Worm (Caenorhabditis elegans) whole organism, L1 larva: ENCODE measurements around the gene ubc-8.

Source experiments
- C16A3.4 ChIP-seq: fragments of 150-350 bp; optimal IDR thresholded peaks from 2 replicates; lab custom pipeline; 2014; ENCODE audit warnings: missing biosample characterization, missing genetic modification characterization
- C34B4.2 ChIP-seq: sonication (generic microtip); optimal IDR thresholded peaks from 2 replicates; lab custom pipeline; 2017; ENCODE audit warnings: mild to moderate bottlenecking, missing genetic modification characterization, missing compliant biosample characterization
- F16B12.6 ChIP-seq: fragments of 150-350 bp; optimal IDR thresholded peaks from 2 replicates; lab custom pipeline; 2014; ENCODE audit warnings: missing biosample characterization, missing genetic modification characterization
- Y116A8C.19 ChIP-seq: sonication (generic microtip); optimal IDR thresholded peaks from 2 replicates; lab custom pipeline; 2016; ENCODE audit warnings: missing compliant biosample characterization, missing genetic modification characterization, borderline replicate concordance
- ama-1 ChIP-seq: fragments of 150-350 bp; optimal IDR thresholded peaks from 2 replicates; lab custom pipeline; 2014
- blmp-1 ChIP-seq: fragments of 150-350 bp; optimal IDR thresholded peaks from 2 replicates; lab custom pipeline; 2014; ENCODE audit warnings: missing biosample characterization, missing genetic modification characterization
- ceh-63 ChIP-seq: fragments of 200-800 bp; sonication (Bioruptor generic); optimal IDR thresholded peaks from 2 replicates; lab custom pipeline; 2018; ENCODE audit warnings: mild to moderate bottlenecking, missing genetic modification characterization, missing compliant biosample characterization
- ceh-8 ChIP-seq: fragments of 200-800 bp; sonication (Bioruptor generic); optimal IDR thresholded peaks from 2 replicates; lab custom pipeline; 2018; ENCODE audit warnings: mild to moderate bottlenecking, missing genetic modification characterization, moderate library complexity, missing compliant biosample characterization
- ceh-82 ChIP-seq, 3 experiments: fragments of 150-350 bp in 1 of 3; sonication (generic microtip) in 2 of 3; optimal IDR thresholded peaks; 2 replicates each; lab custom pipeline; 2014 to 2017; ENCODE audit warnings: missing biosample characterization in 3 of 3, missing genetic modification characterization in 3 of 3
- ceh-88 ChIP-seq: fragments of 200-800 bp; sonication (Bioruptor generic); IDR thresholded peaks from 2 replicates; pipeline ENCODE4 v1.3.6; 2022; ENCODE audit warnings: missing genetic modification characterization, missing compliant biosample characterization
- ceh-90 ChIP-seq: sonication (generic microtip); optimal IDR thresholded peaks from 2 replicates; lab custom pipeline; 2016; ENCODE audit warnings: missing genetic modification characterization, missing compliant biosample characterization
- dpl-1 ChIP-seq, 3 experiments: fragments of 150-350 bp in 2 of 3; sonication (generic microtip) in 1 of 3; optimal IDR thresholded peaks; 2 replicates each; lab custom pipeline; 2014 to 2017; ENCODE audit warnings: missing biosample characterization in 3 of 3, missing genetic modification characterization in 3 of 3, missing genetic modification reagents in 3 of 3
- dsc-1 ChIP-seq: sonication (generic microtip); optimal IDR thresholded peaks from 2 replicates; lab custom pipeline; 2016; ENCODE audit warnings: mild to moderate bottlenecking, missing genetic modification characterization, missing compliant biosample characterization
- efl-1 ChIP-seq, 4 experiments: fragments of 150-350 bp; optimal IDR thresholded peaks in 3 of 4; peaks in 1 of 4; 1 replicate in 1 of 4; 2 replicates in 3 of 4; lab custom pipeline; 2014; ENCODE audit warnings: missing biosample characterization in 2 of 4, missing genetic modification characterization in 2 of 4, missing genetic modification reagents in 2 of 4
- elt-2 ChIP-seq: sonication (generic microtip); optimal IDR thresholded peaks from 2 replicates; lab custom pipeline; 2016; ENCODE audit warnings: missing genetic modification characterization, mild to moderate bottlenecking, inconsistent platforms, missing compliant biosample characterization, missing genetic modification reagents
- fkh-8 ChIP-seq: sonication (generic microtip); optimal IDR thresholded peaks from 2 replicates; lab custom pipeline; 2016; ENCODE audit warnings: mild to moderate bottlenecking, missing genetic modification characterization, missing compliant biosample characterization
- hlh-4 ChIP-seq: sonication (generic microtip); optimal IDR thresholded peaks from 2 replicates; lab custom pipeline; 2016; ENCODE audit warnings: mild to moderate bottlenecking, missing genetic modification characterization, missing compliant biosample characterization
- irx-1 ChIP-seq: sonication (generic microtip); optimal IDR thresholded peaks from 2 replicates; lab custom pipeline; 2016; ENCODE audit warnings: missing genetic modification characterization, missing compliant biosample characterization
- isw-1 ChIP-seq: fragments of 200-800 bp; sonication (Bioruptor generic); IDR thresholded peaks from 2 replicates; pipeline ENCODE4 v1.3.6; 2022; ENCODE audit warnings: missing genetic modification characterization, missing compliant biosample characterization
- jun-1 ChIP-seq: fragments of 150-350 bp; optimal IDR thresholded peaks from 2 replicates; lab custom pipeline; 2014; ENCODE audit warnings: missing biosample characterization, missing genetic modification reagents, missing genetic modification characterization
- lin-13 ChIP-seq: fragments of 150-350 bp; optimal IDR thresholded peaks from 2 replicates; lab custom pipeline; 2014; ENCODE audit warnings: missing biosample characterization, missing genetic modification reagents, missing genetic modification characterization
- lin-35 ChIP-seq, 2 experiments: fragments of 150-350 bp; optimal IDR thresholded peaks; 2 replicates each; lab custom pipeline; 2014; ENCODE audit warnings: missing biosample characterization in 2 of 2, missing genetic modification characterization in 2 of 2, missing genetic modification reagents in 2 of 2
- lin-39 ChIP-seq: fragments of 150-350 bp; optimal IDR thresholded peaks from 2 replicates; lab custom pipeline; 2014; ENCODE audit warnings: missing biosample characterization, missing genetic modification reagents, missing genetic modification characterization
- lir-3 ChIP-seq: sonication (generic microtip); optimal IDR thresholded peaks from 2 replicates; lab custom pipeline; 2016; ENCODE audit warnings: mild to moderate bottlenecking, missing genetic modification characterization, moderate library complexity, missing compliant biosample characterization; ENCODE audit not compliant: poor library complexity
- lsy-2 ChIP-seq, 2 experiments: fragments of 150-350 bp; optimal IDR thresholded peaks; 2 replicates each; lab custom pipeline; 2014; ENCODE audit warnings: missing biosample characterization in 2 of 2, missing genetic modification characterization in 2 of 2
- mdl-1 ChIP-seq, 2 experiments: fragments of 150-350 bp; optimal IDR thresholded peaks; 2 replicates each; lab custom pipeline; 2014 to 2017; ENCODE audit warnings: missing biosample characterization in 2 of 2, missing genetic modification characterization in 2 of 2, inconsistent platforms in 1 of 2
- mep-1 ChIP-seq: fragments of 150-350 bp; optimal IDR thresholded peaks from 2 replicates; lab custom pipeline; 2014; ENCODE audit warnings: missing biosample characterization, missing genetic modification characterization
- nhr-19 ChIP-seq: fragments of 200-800 bp; sonication (Bioruptor generic); conservative IDR thresholded peaks from 2 replicates; pipeline ENCODE4 v1.3.6; 2022; ENCODE audit warnings: missing genetic modification characterization, missing compliant biosample characterization
- nhr-47 ChIP-seq: sonication (generic microtip); optimal IDR thresholded peaks from 2 replicates; lab custom pipeline; 2016; ENCODE audit warnings: mild to moderate bottlenecking, missing genetic modification characterization, moderate library complexity, missing compliant biosample characterization
- nhr-71 ChIP-seq: sonication (generic microtip); optimal IDR thresholded peaks from 2 replicates; lab custom pipeline; 2016; ENCODE audit warnings: mild to moderate bottlenecking, missing genetic modification characterization, moderate library complexity, missing compliant biosample characterization
- nhr-84 ChIP-seq: sonication (generic microtip); optimal IDR thresholded peaks from 2 replicates; lab custom pipeline; 2017; ENCODE audit warnings: missing biosample characterization, missing genetic modification characterization
- nhr-85 ChIP-seq: sonication (generic microtip); peaks from one replicate; lab custom pipeline; 2016; ENCODE audit warnings: missing genetic modification characterization, inconsistent platforms, missing compliant biosample characterization
- nhr-90 ChIP-seq: sonication (generic microtip); optimal IDR thresholded peaks from 2 replicates; lab custom pipeline; 2016; ENCODE audit warnings: mild to moderate bottlenecking, missing genetic modification characterization, missing compliant biosample characterization; ENCODE audit not compliant: poor library complexity
- skn-1 ChIP-seq: fragments of 150-350 bp; optimal IDR thresholded peaks from 2 replicates; lab custom pipeline; 2014; ENCODE audit warnings: missing biosample characterization, missing genetic modification characterization
- snu-23 ChIP-seq: sonication (generic microtip); optimal IDR thresholded peaks from 2 replicates; lab custom pipeline; 2016; ENCODE audit warnings: missing genetic modification characterization, missing compliant biosample characterization
- tbx-2 ChIP-seq: sonication (generic microtip); optimal IDR thresholded peaks from 2 replicates; lab custom pipeline; 2016; ENCODE audit warnings: missing genetic modification characterization, missing compliant biosample characterization
- unc-130 ChIP-seq: fragments of 150-350 bp; optimal IDR thresholded peaks from 2 replicates; lab custom pipeline; 2017; ENCODE audit warnings: missing biosample characterization, missing genetic modification characterization, inconsistent platforms
- unc-30 ChIP-seq: sonication (generic microtip); optimal IDR thresholded peaks from 2 replicates; lab custom pipeline; 2017; ENCODE audit warnings: missing biosample characterization, missing genetic modification characterization
- unc-98 ChIP-seq: fragments of 200-800 bp; sonication (Bioruptor generic); IDR thresholded peaks from 2 replicates; pipeline ENCODE4 v1.3.6; 2022; ENCODE audit warnings: missing genetic modification characterization, missing compliant biosample characterization
- vab-15 ChIP-seq: sonication (generic microtip); optimal IDR thresholded peaks from 2 replicates; lab custom pipeline; 2017; ENCODE audit warnings: missing genotype, mild to moderate bottlenecking, missing genetic modification characterization, missing compliant biosample characterization
- xbp-1 ChIP-seq: sonication (generic microtip); optimal IDR thresholded peaks from 2 replicates; lab custom pipeline; 2016; ENCODE audit warnings: missing genetic modification characterization, missing compliant biosample characterization
- zag-1 ChIP-seq: fragments of 150-350 bp; optimal IDR thresholded peaks from 2 replicates; lab custom pipeline; 2014; ENCODE audit warnings: missing biosample characterization, missing genetic modification characterization
- ztf-4 ChIP-seq: fragments of 150-350 bp; optimal IDR thresholded peaks from 2 replicates; lab custom pipeline; 2014; ENCODE audit warnings: missing biosample characterization, missing genetic modification characterization

The ubc-8 gene

ce11 chrIV:2703927-2704401 lies 3.1 kb downstream of the ubc-8 start, which contains the start of gene Y94H6A.5:
Y94H6A.5 (minus strand) TSS chrIV:2703977.
- peak; percentile 51 to 72 for TF ChIP-seq lin-35 (GFP tag; optimal IDR thresholded peaks at IDR 0.05; lab: Kevin White, UChicago)
- peak; percentile 57 for TF ChIP-seq snu-23 (GFP tag; lab: Kevin White, UChicago)
- TF ChIP-seq C16A3.4 (tag; lab: Kevin White, UChicago) = peak; percentile 36
- peak; percentile 43 for TF ChIP-seq ztf-4 (tag; lab: Kevin White, UChicago)
- TF ChIP-seq ceh-63 (GFP tag; lab: Kevin White, UChicago) = no peak
- peak; percentile 42; the same call in 1 of the 2 replicates for TF ChIP-seq isw-1 (GFP tag; lab: Robert Waterston, UW)
- TF ChIP-seq ceh-90 (tag; lab: Kevin White, UChicago) = no peak
- peak; percentile 56 for TF ChIP-seq nhr-47 (tag; lab: Kevin White, UChicago)
- peak; percentile 31 to 65 (median 37) for TF ChIP-seq dpl-1 (GFP tag; optimal IDR thresholded peaks at IDR 0.05; lab: Kevin White, UChicago)
- peak; percentile 56 for TF ChIP-seq mep-1
- peak; percentile 0 for TF ChIP-seq irx-1 (tag; lab: Kevin White, UChicago)
- TF ChIP-seq dsc-1 (tag; lab: Kevin White, UChicago) = peak; percentile 13
- no peak for TF ChIP-seq lir-3 (tag; lab: Kevin White, UChicago)
- TF ChIP-seq tbx-2 (tag; lab: Kevin White, UChicago) = peak; percentile 45
- peak; percentile 45 for TF ChIP-seq ama-1 (lab: Kevin White, UChicago)
- TF ChIP-seq nhr-84 (tag; lab: Kevin White, UChicago) = no peak
- TF ChIP-seq efl-1 (optimal IDR thresholded peaks at IDR 0.05; lab: Kevin White, UChicago) = peak; percentile 59
- peak; percentile 64 to 93 for TF ChIP-seq efl-1 (GFP tag; optimal IDR thresholded peaks at IDR 0.05 in 1 of 2; lab: Kevin White, UChicago)
- TF ChIP-seq nhr-19 (GFP tag; lab: Robert Waterston, UW) = 0 out of 2 replicates have a peak, but pooled peaks have one; percentile 6
- TF ChIP-seq fkh-8 (tag; lab: Kevin White, UChicago) = peak; percentile 55
- peak; percentile 19 for TF ChIP-seq nhr-85 (tag; lab: Kevin White, UChicago)
- peak in 1 of 2 experiments; percentile 43 for TF ChIP-seq mdl-1 (tag; optimal IDR thresholded peaks at IDR 0.05; lab: Kevin White, UChicago)
- TF ChIP-seq xbp-1 (tag; lab: Kevin White, UChicago) = peak; percentile 33
- TF ChIP-seq lin-13 (GFP tag; lab: Kevin White, UChicago) = peak; percentile 40
- TF ChIP-seq jun-1 (tag; lab: Kevin White, UChicago) = no peak
- peak; percentile 51; the same call in 1 of the 2 replicates for TF ChIP-seq ceh-88
- TF ChIP-seq ceh-82 (tag; optimal IDR thresholded peaks at IDR 0.05; lab: Kevin White, UChicago) = peak in 2 of 3 experiments; percentile 23 to 59
- TF ChIP-seq C34B4.2 (tag; lab: Kevin White, UChicago) = no peak
- peak; percentile 90 to 98 for TF ChIP-seq lsy-2 (tag; optimal IDR thresholded peaks at IDR 0.05; lab: Kevin White, UChicago)
- no peak for TF ChIP-seq lin-39 (tag; lab: Kevin White, UChicago)
- TF ChIP-seq skn-1 (tag; lab: Kevin White, UChicago) = peak; percentile 57
- TF ChIP-seq nhr-90 (tag; lab: Kevin White, UChicago) = peak; percentile 29
- TF ChIP-seq unc-130 = peak; percentile 68
- TF ChIP-seq F16B12.6 = peak; percentile 92
- TF ChIP-seq blmp-1 (tag; lab: Kevin White, UChicago) = peak; percentile 33

ce11 chrIV:2688716-2689307 lies 18.2 kb downstream of the ubc-8 start, which contains the start of gene egrh-3:
egrh-3 (minus strand) TSS chrIV:2688766.
- TF ChIP-seq mdl-1 (tag; optimal IDR thresholded peaks at IDR 0.05; lab: Kevin White, UChicago) = no peak
- TF ChIP-seq ceh-8 (GFP tag; lab: Kevin White, UChicago) = peak; percentile 75

- TF ChIP-seq zag-1 = no peak
- no peak for TF ChIP-seq hlh-4 (tag; lab: Kevin White, UChicago)
- no peak for TF ChIP-seq unc-30 (tag; lab: Kevin White, UChicago)
- no peak for TF ChIP-seq nhr-84 (tag; lab: Kevin White, UChicago)
- TF ChIP-seq nhr-71 (tag; lab: Kevin White, UChicago) = no peak
- TF ChIP-seq ceh-90 (tag; lab: Kevin White, UChicago) = no peak
- TF ChIP-seq vab-15 (tag; lab: Kevin White, UChicago) = no peak
- TF ChIP-seq tbx-2 (tag; lab: Kevin White, UChicago) = no peak
- TF ChIP-seq Y116A8C.19 (tag; lab: Kevin White, UChicago) = no peak
- no peak for TF ChIP-seq unc-98 (GFP tag; lab: Robert Waterston, UW)
- no peak for TF ChIP-seq elt-2 (tag; lab: Kevin White, UChicago)
These were observed 26.8 kb downstream of the ubc-8 start for ce11 chrIV:2680281-2680680.
